Fruit fly (Drosophila melanogaster): ENCODE measurements around the gene UQCR-6.4L.

DNA sequence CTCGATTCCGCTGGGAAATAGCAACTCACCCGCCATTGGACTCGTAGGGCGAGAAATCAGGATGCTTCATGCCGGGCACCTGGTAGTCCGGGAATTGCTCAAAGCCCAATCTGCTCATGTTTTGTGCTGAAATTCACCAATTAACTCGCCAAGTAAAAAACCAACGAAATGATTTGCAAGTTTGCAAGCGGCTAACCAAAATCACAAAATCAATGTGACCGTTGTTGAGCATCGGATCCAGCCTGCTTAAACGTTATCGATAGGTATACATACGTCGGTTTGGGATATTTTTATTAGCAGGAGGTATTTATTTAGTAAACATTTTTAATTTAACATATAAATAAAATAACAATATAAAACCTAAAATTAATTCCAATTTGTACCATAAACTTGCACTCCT lies 43.7 kb downstream of the UQCR-6.4L start, which contains the start of gene Prosbeta6:
- no peak for TF ChIP-seq CG33017 (tag; optimal IDR thresholded peaks at IDR 0.05)
- no peak for TF ChIP-seq Crg-1 (GFP tag; optimal IDR thresholded peaks at IDR 0.05)
- TF ChIP-seq CG12768 (GFP tag; optimal IDR thresholded peaks at IDR 0.05), result no peak
- TF ChIP-seq kay (GFP tag; ENCODE audit: borderline replicate concordance), result no peak
- TF ChIP-seq CG5204 (GFP tag; optimal IDR thresholded peaks at IDR 0.05), result no peak
- TF ChIP-seq CG11617 (GFP tag; optimal IDR thresholded peaks at IDR 0.05), result no peak
- TF ChIP-seq Mnt (GFP tag; optimal IDR thresholded peaks at IDR 0.05), result no peak
